Fruit fly (Drosophila melanogaster) Kc167 (cell line): ENCODE data around the gene Rbp9.

ENCODE experiments used
- Sin3A ChIP-seq: fragments of >200 bp; optimal IDR thresholded peaks from 2 replicates; lab custom pipeline; 2018; ENCODE audit warnings: missing external identifiers
- h ChIP-seq: fragments of >200 bp; optimal IDR thresholded peaks from 3 replicates; lab custom pipeline; 2018; ENCODE audit warnings: missing external identifiers
- psq ChIP-seq: fragments of >200 bp; optimal IDR thresholded peaks from 2 replicates; lab custom pipeline; 2017; ENCODE audit warnings: missing external identifiers

DNA sequence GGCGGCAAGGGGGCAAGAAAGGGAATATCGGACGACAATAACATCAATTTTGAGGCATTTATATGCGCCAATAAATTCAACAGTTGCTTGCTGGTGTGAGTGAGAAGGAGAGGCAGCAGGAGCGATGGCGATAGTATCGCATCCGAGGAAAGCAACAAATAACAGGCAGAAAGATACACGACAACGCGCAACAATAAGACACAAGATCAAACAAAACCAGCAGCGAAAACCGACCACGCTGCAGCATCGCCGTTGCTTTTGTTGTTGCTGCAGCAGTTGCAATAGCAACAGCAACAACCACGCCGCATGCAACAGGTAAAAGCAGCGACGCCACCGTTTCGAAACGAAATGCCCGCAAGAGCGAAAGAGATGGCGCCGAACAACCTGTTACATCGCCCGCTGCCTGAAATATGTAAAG lies 46.0 kb downstream of the Rbp9 start:
- TF ChIP-seq h (no peak), psq (lab: Kevin White, UChicago) (no peak), Sin3A (lab: Kevin White, UChicago) (no peak)
